Fruit fly (Drosophila melanogaster) S2 (cell line): ENCODE measurements around the gene temp.

Experiments
- CG8478 ChIP-seq: fragments of >200 bp; optimal IDR thresholded peaks from 2 replicates; lab custom pipeline; 2018
- CTCF ChIP-seq, 2 experiments: fragments of >200 bp; optimal IDR thresholded peaks; 2 replicates each; lab custom pipeline; 2018

DNA sequence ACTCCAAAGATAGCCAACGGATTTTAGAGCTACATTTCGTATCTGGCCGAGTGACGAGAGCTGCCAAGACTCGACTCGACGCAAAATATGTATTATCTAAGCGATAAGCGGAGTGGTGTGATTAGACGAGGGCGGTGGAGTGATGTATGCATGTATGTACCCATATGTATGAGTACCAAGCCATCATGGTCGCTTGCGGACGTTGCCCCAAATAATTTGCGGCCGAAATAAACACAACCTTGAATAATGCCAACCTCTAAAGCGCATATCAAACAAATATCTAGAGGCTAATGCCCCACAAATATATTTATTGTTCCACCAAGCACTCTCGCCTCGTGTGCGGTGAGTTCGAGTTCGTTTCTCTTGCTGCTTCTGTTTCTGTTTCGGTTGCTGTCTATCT, 40.6 kb upstream of the temp start:
- no peak for TF ChIP-seq CG8478 (lab: Kevin White, UChicago)
- no peak for TF ChIP-seq CTCF (optimal IDR thresholded peaks at IDR 0.05; lab: Kevin White, UChicago)
